Fruit fly (Drosophila melanogaster) ovary, adult (tissue): ENCODE measurements around the gene CG31798.

Experiments
- CG17801 ChIP-seq: fragments of 200-800 bp; optimal IDR thresholded peaks from 2 replicates; lab custom pipeline; 2019; ENCODE audit warnings: missing biosample characterization, mild to moderate bottlenecking, missing genetic modification characterization, moderate library complexity; ENCODE audit not compliant: partially characterized antibody

Gene CG31798

DNA sequence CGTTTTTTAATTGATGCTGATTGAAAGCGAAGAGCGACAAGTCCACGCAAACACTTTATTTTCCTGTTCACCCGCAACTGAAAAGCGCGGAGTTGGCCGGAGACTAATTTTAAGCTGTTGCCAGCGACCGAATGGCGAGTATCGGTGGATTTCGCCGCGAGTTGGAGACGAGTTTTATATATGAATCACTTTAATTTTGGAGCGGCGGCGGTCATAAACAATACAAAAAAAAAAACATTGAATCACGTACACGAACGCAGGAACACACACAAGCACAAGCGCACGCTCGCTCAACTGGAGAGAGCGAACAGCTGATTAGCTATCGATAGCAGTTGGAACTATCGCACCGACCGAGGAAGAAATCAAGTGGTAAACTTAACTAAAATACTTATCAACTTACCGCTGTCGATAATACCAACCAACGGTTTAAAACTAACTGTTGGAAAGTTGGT, 32.4 kb downstream of the CG31798 start, which contains the start of gene Pax:
Gene Pax, minus strand, starts transcription at position 267 of the 452 bp plus-strand sequence.
- peak; percentile 6 for TF ChIP-seq CG17801 (GFP tag; lab: Kevin White, UChicago)

DNA sequence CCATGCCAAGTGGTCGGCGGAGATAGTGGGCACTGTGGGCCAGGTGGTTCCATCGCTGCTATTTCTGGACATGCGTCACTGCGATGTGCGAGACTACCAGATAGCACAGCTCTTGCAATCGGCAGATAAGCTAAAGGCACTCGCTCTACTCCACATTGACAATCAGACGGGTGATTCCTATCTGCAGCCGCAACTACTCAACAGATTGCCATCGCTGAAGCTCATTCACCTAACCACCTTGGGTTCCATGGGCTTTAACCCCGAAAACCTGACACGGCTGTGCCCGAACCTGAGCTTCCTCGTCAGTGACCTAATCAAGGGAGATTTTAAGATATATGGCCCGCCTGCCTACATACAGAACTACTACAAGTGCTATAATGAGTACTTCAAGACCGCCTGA, 35.8 kb downstream of the CG31798 start:
- TF ChIP-seq CG17801 (GFP tag; lab: Kevin White, UChicago) = no peak

DNA sequence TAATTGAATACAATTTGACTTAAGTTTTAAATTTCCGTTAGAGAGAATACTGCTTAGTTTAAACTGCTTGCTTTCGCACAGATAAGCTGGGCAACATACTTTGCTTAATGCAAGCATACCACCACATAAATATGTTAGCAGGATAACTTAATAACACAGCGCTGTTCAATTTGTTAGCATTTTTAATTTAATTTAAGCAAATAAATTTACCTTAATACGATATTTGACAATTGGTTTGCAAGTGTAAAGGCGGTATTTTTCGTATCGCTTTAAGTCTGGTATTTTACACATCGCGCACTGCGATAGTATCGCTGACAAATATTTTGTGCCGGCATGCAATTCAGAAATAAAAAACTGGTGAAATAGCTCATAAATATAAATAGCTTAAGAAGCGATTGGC, 36.4 kb downstream of the CG31798 start, which contains the start of gene RtcB:
Gene RtcB, plus strand, starts transcription at position 301 of the 400 bp plus-strand sequence.
- TF ChIP-seq CG17801 (GFP tag; lab: Kevin White, UChicago) = no peak

DNA sequence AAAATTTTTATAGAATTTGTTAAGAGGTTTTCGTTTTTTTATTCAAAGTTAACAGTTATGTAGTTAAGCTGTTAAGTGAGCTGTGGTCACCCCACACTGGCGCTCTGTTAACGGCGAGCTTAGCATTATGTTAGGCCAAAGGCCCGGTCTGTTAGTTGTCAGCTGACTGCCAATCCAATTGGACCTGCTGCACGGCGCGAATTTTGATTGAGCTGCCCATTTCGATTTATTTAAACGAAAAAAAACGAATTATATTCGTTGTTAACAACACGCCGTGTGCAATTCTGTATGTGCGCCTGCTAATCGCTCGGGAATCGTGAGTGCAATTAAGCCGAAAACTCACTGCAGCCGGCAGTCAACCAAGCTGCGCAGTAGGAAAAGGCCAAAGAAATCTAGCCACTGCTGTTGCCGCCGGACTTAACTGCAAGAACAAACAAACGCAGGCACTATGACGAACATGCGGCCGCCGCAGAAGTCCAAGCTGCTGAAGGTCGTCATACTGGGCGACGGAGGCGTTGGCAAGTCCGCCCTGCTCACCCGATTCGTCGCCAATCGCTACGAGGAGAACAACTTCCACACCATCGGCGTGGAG, 38.6 kb downstream of the CG31798 start, which contains the start of gene Rab9:
Gene Rab9, plus strand, starts transcription at position 151 of the 592 bp plus-strand sequence.
- peak; percentile 65 for TF ChIP-seq CG17801 (GFP tag; lab: Kevin White, UChicago)

DNA sequence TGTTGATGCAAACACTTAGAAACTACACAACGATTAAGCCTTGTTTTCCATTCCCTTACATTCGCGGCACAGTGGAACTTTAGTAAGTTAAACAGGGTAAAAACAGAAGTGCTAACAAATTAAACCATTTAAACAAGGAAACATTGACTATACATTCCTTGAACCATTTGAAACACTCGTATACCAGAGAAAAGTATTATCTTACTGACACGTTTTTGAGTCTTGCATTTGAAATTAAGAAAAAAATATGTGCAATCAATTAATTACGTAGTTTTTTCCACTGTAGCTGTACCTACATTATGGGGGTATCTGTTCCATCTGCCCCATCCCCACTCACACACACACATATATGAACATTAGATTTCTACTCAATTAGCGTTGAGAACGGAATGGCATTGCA, 39.3 kb downstream of the CG31798 start:
- TF ChIP-seq CG17801 (GFP tag; lab: Kevin White, UChicago) = peak; percentile 25

DNA sequence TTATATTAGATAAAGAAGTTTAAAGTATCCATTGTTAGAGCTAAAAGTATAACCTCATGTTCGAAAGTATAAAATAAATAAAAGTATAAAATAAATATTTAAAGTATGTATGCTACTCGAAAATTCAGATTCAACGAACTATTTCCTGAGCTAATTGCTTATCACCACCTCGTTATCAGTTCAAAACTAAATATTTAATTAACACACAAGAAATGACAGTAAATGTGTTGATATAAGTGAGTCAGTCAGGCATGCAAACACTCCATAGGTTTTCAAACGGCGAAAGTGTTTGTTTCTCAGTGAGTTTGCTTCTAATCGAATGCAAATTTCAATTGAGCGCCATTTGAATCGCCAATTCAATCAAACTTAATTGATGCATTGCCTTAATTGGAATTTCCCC, 40.3 kb downstream of the CG31798 start:
- peak; percentile 12 for TF ChIP-seq CG17801 (GFP tag; lab: Kevin White, UChicago)

DNA sequence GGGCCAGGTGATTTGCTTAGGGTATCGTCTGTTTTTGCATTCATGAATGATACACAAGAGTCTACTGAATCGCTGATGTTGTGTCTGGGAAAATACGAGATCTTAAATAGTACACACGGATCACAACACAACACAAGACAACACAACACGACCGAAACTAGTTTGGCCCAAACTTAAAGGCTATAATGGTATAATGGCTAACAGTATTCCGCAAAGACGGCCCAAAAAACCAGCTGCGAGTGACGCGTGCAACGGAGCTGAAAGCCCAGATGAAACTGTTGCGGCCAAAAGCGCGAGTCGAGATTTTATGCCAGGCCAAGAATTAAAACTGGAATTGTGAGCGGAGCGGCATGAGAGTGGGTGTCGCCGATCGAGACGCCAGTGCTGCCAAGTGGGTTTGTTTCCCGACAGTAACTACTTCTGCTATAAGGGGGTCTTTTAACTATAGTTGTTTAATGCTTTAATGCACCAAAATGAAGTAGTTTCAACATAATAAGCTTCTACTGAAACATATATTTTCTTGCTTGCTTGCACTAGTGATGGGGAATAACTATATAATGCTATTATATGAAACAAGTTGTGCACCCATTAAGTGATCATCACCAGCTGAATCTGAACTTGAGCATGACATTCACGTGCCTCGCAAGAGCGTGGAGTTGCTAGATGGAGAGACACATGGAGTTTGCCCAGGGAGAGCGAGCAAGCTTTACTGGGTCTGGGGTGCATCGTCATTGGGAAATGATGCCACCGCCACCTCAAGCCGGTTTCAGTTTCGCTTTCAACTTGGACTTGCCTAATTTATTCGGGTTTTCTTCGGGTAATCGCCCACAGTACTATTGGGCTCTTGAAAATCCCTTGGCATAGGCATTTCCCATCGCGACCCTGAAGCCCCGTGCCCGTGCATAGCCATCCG, 45.0 kb downstream of the CG31798 start:
- TF ChIP-seq CG17801 (GFP tag; lab: Kevin White, UChicago) = no peak

DNA sequence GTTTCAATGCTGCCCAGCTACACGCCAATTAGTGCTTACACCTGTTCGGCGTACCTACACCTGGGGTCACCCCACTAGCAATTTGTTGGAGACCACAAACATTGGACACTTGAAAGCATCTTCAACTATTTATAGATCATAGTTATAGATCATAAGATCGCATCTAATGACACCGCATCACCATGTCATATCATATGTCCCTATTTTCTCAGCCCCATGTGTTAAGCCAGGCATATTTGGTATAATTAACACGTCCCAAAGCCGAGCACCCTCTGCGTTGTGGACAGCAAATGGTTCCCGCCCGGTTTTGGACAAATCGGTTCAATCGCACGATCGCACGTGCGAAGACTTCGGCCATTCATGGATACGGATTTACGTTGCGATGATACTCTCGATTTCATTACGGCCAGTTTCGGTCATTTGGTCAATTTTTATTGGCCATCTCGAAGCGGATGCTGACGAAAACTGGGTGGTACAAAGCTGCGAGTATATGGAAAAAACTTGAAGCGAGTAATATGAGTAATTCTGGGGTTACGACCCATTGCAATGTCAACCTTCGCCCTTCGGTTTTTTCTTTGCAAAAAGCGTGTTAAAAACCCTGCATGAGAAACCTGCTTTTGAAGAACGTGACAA, 45.8 kb downstream of the CG31798 start:
- no peak for TF ChIP-seq CG17801 (GFP tag; lab: Kevin White, UChicago)

DNA sequence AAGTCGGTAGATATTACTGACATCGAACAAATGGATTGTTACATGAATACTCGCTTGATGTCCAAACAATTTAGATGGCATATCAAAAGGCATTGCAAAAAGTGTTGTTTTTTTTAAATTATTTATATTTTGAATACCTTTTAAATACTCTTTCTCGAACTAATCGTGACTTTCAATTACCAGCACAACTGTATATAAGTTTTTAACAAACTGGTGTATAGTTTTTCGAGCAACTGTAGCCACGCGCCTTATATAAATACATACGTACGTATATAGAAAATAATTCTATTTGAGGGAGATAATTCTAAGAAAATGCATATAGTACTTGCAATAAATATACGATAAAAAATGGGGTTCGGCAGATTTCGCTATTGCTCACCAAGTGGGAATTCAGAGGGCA, 46.3 kb downstream of the CG31798 start:
- no peak for TF ChIP-seq CG17801 (GFP tag; lab: Kevin White, UChicago)

DNA sequence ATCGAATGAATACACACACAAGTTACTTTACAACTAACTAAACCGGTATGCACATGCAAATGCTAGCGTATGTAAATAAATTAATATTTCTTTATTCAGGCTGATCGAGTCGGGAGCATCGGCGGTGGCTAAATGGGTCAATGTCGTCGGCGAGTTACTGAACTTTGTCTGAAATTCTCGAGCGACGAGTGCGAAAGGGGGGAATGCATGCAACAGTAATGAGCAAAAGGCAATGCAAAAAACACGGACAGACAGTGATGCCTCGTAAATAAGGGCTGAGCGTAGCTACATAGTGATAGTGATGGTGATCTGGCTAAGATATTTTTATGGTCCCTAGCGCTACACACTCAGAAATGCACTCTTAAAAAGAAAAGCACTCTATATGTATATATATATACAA, 46.8 kb downstream of the CG31798 start:
- no peak for TF ChIP-seq CG17801 (GFP tag; lab: Kevin White, UChicago)

DNA sequence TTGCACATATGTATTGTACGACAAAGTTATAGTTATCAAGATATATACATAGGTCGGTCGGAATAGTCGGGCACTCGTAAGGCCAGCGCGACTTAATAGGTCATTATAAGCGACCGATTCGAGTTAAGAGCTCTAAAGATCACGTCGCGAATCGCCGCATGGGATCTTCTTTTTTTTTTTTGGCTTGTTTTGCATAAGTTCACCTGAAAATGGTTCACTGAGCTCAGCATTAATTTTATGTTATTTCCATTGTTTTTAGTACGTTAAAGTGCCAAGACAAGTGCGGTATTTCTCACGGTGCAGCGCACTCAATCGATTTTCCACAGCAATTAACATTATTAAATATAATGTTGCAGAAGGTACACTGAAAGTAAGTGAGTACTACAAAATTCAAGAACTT, 47.4 kb downstream of the CG31798 start:
- no peak for TF ChIP-seq CG17801 (GFP tag; lab: Kevin White, UChicago)

DNA sequence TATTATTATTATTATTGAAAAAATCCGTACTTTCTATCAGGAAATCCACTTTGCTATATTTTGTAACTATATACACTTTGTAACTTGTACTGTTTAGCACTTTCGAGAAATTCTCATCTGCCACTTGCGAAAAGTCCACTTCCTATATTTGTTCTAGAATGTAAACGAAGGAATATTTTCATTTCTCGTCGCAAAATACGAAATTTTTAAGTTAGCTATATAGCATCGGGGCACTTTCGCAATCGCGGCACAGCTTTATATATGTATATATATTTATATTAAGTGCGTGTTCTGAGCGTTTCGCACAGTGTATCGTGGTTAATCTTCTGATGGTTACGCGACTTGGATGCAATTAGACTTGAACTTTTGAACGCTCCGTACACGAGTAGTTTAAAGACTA, 47.8 kb downstream of the CG31798 start, which contains the start of gene RanGAP:
Gene RanGAP, plus strand, starts transcription at position 169 of the 400 bp plus-strand sequence.
- no peak for TF ChIP-seq CG17801 (GFP tag; lab: Kevin White, UChicago)

DNA sequence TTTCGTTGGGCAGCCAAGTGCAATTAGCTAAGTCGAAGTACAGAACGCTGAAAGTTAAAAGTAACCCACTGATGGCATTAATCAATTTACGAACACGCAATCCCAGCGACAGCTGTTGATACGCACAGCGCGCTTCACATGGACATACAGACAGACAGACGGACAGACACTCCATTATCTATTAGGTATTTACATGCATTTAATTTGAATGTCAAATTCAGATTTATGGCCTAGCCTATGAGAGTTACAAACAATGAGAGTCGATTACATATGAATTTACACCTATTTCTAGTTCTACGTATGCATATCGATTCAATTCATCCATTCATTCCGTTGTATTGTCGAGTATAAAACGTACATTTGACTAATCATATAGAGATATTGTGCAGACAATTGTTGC, 48.7 kb downstream of the CG31798 start, which contains the start of gene CG10237:
Gene CG10237, minus strand, starts transcription at position 101 of the 400 bp plus-strand sequence.
- TF ChIP-seq CG17801 (GFP tag; lab: Kevin White, UChicago) = no peak

DNA sequence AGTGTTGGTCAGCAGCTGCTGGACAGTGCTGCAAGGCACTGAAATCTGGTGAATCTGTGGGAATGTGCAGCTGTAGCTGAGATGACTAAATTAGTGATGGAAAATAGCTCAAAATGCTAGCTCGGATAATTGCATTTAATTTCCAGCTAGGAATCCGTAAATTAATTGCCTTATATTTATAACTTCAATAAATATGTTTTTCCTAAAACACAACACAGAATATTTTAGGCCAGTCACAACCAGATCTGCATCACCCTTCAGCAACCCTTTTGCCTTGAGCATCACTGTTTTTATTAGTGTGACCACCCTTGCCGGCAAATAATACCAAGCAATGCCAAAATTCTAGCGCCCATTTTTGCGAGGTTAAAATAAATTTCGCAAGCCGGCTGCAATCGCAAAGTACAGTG, 50.8 kb downstream of the CG31798 start, which contains the start of gene Hs2st:
Gene Hs2st, minus strand, starts transcription at position 17 of the 407 bp plus-strand sequence.
- TF ChIP-seq CG17801 (GFP tag; lab: Kevin White, UChicago) = peak; percentile 89
